Fruit fly (Drosophila melanogaster): ENCODE results near the gene Sema1a.

Gene Sema1a

dm6 chr2L:8572900-8573299 is 31.0 kb downstream of the Sema1a start (continued):
- no peak for TF ChIP-seq Optix (GFP tag; IDR thresholded peaks at IDR 0.05)
- no peak for TF ChIP-seq HmgZ (tag; optimal IDR thresholded peaks at IDR 0.05)
- no peak for TF ChIP-seq CG11085 (GFP tag; IDR thresholded peaks at IDR 0.05)
- TF ChIP-seq CG13424 (tag; optimal IDR thresholded peaks at IDR 0.05), result peak; percentile 58
- no peak for TF ChIP-seq twi (tag; optimal IDR thresholded peaks at IDR 0.05)
- TF ChIP-seq vvl (GFP tag; IDR thresholded peaks at IDR 0.05), result peak; percentile 58; the same call in 1 of the 2 replicates
- peak; percentile 57 for TF ChIP-seq grau (tag; optimal IDR thresholded peaks at IDR 0.05)
- TF ChIP-seq her (GFP tag; optimal IDR thresholded peaks at IDR 0.05), result peak; percentile 19
- TF ChIP-seq chn (GFP tag; optimal IDR thresholded peaks at IDR 0.05), result peak; percentile 4
- TF ChIP-seq sim (GFP tag; IDR thresholded peaks at IDR 0.05), result no peak
- no peak for TF ChIP-seq ftz-f1 (GFP tag; optimal IDR thresholded peaks at IDR 0.05)
- TF ChIP-seq Doc2 (GFP tag; IDR thresholded peaks at IDR 0.05), result no peak
- TF ChIP-seq CG9215 (GFP tag; IDR thresholded peaks at IDR 0.05), result no peak
- no peak for TF ChIP-seq NFAT (GFP tag; IDR thresholded peaks at IDR 0.05)
- no peak for TF ChIP-seq crol (GFP tag; IDR thresholded peaks at IDR 0.05)
- peak; percentile 29 for TF ChIP-seq ind (GFP tag; optimal IDR thresholded peaks at IDR 0.05)
- TF ChIP-seq Nf-YC (tag; optimal IDR thresholded peaks at IDR 0.05), result no peak
- no peak for TF ChIP-seq Gsc (GFP tag; IDR thresholded peaks at IDR 0.05)
- TF ChIP-seq sc (optimal IDR thresholded peaks at IDR 0.05), result no peak
- TF ChIP-seq sc (GFP tag; optimal IDR thresholded peaks at IDR 0.05), result no peak
- TF ChIP-seq E2f2 (GFP tag; IDR thresholded peaks at IDR 0.05), result no peak; the same call in 1 of the 2 replicates
- no peak for TF ChIP-seq Trl (optimal IDR thresholded peaks at IDR 0.05)
- peak; percentile 10 for TF ChIP-seq Trl (GFP tag; optimal IDR thresholded peaks at IDR 0.05)
- TF ChIP-seq run (tag; optimal IDR thresholded peaks at IDR 0.05), result no peak
- no peak for TF ChIP-seq MESR4 (GFP tag; optimal IDR thresholded peaks at IDR 0.05)
- no peak for TF ChIP-seq Usf (GFP tag; optimal IDR thresholded peaks at IDR 0.05)
- peak; percentile 52 for TF ChIP-seq Xbp1 (GFP tag; optimal IDR thresholded peaks at IDR 0.05)
- TF ChIP-seq otp (GFP tag; IDR thresholded peaks at IDR 0.05), result no peak
- no peak for TF ChIP-seq danr (GFP tag; IDR thresholded peaks at IDR 0.05)
- no peak for TF ChIP-seq CG2889 (GFP tag; IDR thresholded peaks at IDR 0.05)
- TF ChIP-seq sd (tag; optimal IDR thresholded peaks at IDR 0.05), result no peak
- TF ChIP-seq usp (GFP tag; optimal IDR thresholded peaks at IDR 0.05), result no peak
- TF ChIP-seq CG12769 (tag; optimal IDR thresholded peaks at IDR 0.05), result no peak
- TF ChIP-seq CG7786 (GFP tag; optimal IDR thresholded peaks at IDR 0.05), result peak; percentile 2
- TF ChIP-seq bowl (GFP tag; IDR thresholded peaks at IDR 0.05), result no peak
- TF ChIP-seq Bteb2 (GFP tag; optimal IDR thresholded peaks at IDR 0.05), result peak; percentile 26
- TF ChIP-seq CG7987 (GFP tag; optimal IDR thresholded peaks at IDR 0.05), result no peak
- no peak for TF ChIP-seq C15 (GFP tag; IDR thresholded peaks at IDR 0.05)
- TF ChIP-seq CG10321 (GFP tag; IDR thresholded peaks at IDR 0.05), result no peak
- TF ChIP-seq pan (optimal IDR thresholded peaks at IDR 0.05), result no peak
- peak in 1 of 2 experiments; percentile 52 for TF ChIP-seq pan (GFP tag; optimal IDR thresholded peaks at IDR 0.05 in 1 of 2, IDR thresholded peaks at IDR 0.05 in 1 of 2)
- TF ChIP-seq nau (GFP tag; optimal IDR thresholded peaks at IDR 0.05), result peak; percentile 33
- no peak for TF ChIP-seq slou (GFP tag; optimal IDR thresholded peaks at IDR 0.05)
- TF ChIP-seq CHES-1-like (GFP tag; optimal IDR thresholded peaks at IDR 0.05), result peak; percentile 26
- peak; percentile 68 for TF ChIP-seq CG7839 (tag; optimal IDR thresholded peaks at IDR 0.05)
- no peak for TF ChIP-seq CG18011 (GFP tag; optimal IDR thresholded peaks at IDR 0.05)
- TF ChIP-seq toy (GFP tag; IDR thresholded peaks at IDR 0.05), result no peak
- TF ChIP-seq Awh (GFP tag; IDR thresholded peaks at IDR 0.05), result no peak
- TF ChIP-seq seq (GFP tag; IDR thresholded peaks at IDR 0.05), result peak; percentile 19; the same call in 1 of the 2 replicates
- peak; percentile 34 for TF ChIP-seq odd (GFP tag; optimal IDR thresholded peaks at IDR 0.05)
- TF ChIP-seq GATAe (GFP tag; conservative IDR thresholded peaks at IDR 0.05), result no peak
- peak; percentile 85 for TF ChIP-seq Med (GFP tag)
- TF ChIP-seq dan (GFP tag; IDR thresholded peaks at IDR 0.05), result no peak

Data from whole organism, embryonic.